Worm (Caenorhabditis elegans) whole organism, midembryonic: Measurements from ENCODE around the gene bus-12.

Experiments
- klf-2 ChIP-seq: fragments of 200-800 bp; sonication (Bioruptor generic); conservative IDR thresholded peaks from 2 replicates; pipeline ENCODE4 v1.3.6; 2022; ENCODE audit warnings: missing genetic modification reagents, missing genetic modification characterization, missing compliant biosample characterization
- med-1 ChIP-seq: sonication (generic microtip); optimal IDR thresholded peaks from 2 replicates; lab custom pipeline; 2017; ENCODE audit warnings: missing genetic modification characterization, mild to moderate bottlenecking, missing compliant biosample characterization, antibody characterized with exemption, missing genetic modification reagents; ENCODE audit not compliant: insufficient read depth
- ztf-23 ChIP-seq: fragments of 200-800 bp; sonication (Bioruptor generic); IDR thresholded peaks from 2 replicates; pipeline ENCODE4 v1.3.6; 2022; ENCODE audit warnings: missing genetic modification reagents, missing genetic modification characterization, missing compliant biosample characterization
- ztf-29 ChIP-seq: fragments of 200-800 bp; sonication (Bioruptor generic); IDR thresholded peaks from 2 replicates; pipeline ENCODE4 v1.3.6; 2022; ENCODE audit warnings: missing genetic modification reagents, missing genetic modification characterization, missing compliant biosample characterization

DNA sequence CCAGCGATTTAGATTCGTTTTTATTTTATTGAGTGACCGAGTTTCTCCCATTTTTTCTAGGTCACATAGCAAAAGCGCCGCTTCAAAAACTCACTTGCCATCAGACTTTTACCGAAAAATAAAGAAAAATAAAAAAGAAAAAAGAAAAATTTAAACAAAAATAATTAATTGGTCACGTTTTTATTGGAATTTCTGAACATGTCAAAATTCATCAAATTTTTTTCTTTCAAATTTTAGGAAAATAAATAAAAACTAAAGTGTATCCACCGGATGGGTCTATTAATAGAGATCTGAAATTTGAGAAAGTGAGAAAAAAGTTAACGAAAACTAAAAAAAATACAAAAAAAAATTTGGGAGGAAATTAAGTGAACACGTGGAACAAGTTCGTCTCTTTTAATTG, 46.4 kb upstream of the bus-12 start, which contains the start of gene C48D1.9:
- TF ChIP-seq med-1 (GFP tag; lab: Kevin White, UChicago), result no peak
- no peak for TF ChIP-seq ztf-29 (GFP tag; lab: Robert Waterston, UW)
- TF ChIP-seq ztf-23 (GFP tag; lab: Robert Waterston, UW), result no peak
- no peak for TF ChIP-seq klf-2
